Fruit fly (Drosophila melanogaster): ENCODE results near the gene LSm-4.

LSm-4 gene

dm6 chr2L:10428528-10428927 is 23.5 kb upstream of the LSm-4 start, which contains the start of gene CG5188 (continued):
- TF ChIP-seq CG8359 (GFP tag; optimal IDR thresholded peaks at IDR 0.05; ENCODE audit: borderline replicate concordance) (no peak), Camta (GFP tag; optimal IDR thresholded peaks at IDR 0.05) (peak; percentile 2), Drgx (GFP tag; IDR thresholded peaks at IDR 0.05) (peak; percentile 44; the same call in 1 of the 2 replicates), CG15269 (tag; optimal IDR thresholded peaks at IDR 0.05) (peak; percentile 69), CG3281 (GFP tag; optimal IDR thresholded peaks at IDR 0.05) (peak; percentile 40), CG11560 (tag; IDR thresholded peaks at IDR 0.05) (no peak), ro (GFP tag; IDR thresholded peaks at IDR 0.05) (no peak), Hey (tag; optimal IDR thresholded peaks at IDR 0.05) (no peak), CG6272 (GFP tag; IDR thresholded peaks at IDR 0.05) (no peak), Hmx (GFP tag; optimal IDR thresholded peaks at IDR 0.05) (no peak), da (GFP tag; optimal IDR thresholded peaks at IDR 0.05) (no peak), Side (GFP tag; optimal IDR thresholded peaks at IDR 0.05) (no peak), bigmax (GFP tag; optimal IDR thresholded peaks at IDR 0.05) (no peak), dpn (GFP tag; optimal IDR thresholded peaks at IDR 0.05) (peak; percentile 15 to 56), Doc2 (GFP tag; IDR thresholded peaks at IDR 0.05) (no peak), bcd (GFP tag; optimal IDR thresholded peaks at IDR 0.05) (no peak), HmgD (GFP tag; optimal IDR thresholded peaks at IDR 0.05) (no peak), croc (GFP tag; conservative IDR thresholded peaks at IDR 0.05) (no peak), CG12299 (tag; optimal IDR thresholded peaks at IDR 0.05) (no peak), CG12659 (GFP tag; optimal IDR thresholded peaks at IDR 0.05) (peak; percentile 50), CG3163 (GFP tag; optimal IDR thresholded peaks at IDR 0.05) (no peak), CG17328 (GFP tag; IDR thresholded peaks at IDR 0.05) (peak; percentile 68), ken (GFP tag; IDR thresholded peaks at IDR 0.05) (peak; percentile 27; the same call in 1 of the 3 replicates), kah (GFP tag; optimal IDR thresholded peaks at IDR 0.05) (no peak), CG17359 (tag; optimal IDR thresholded peaks at IDR 0.05) (peak; percentile 60), CG33557 (GFP tag; optimal IDR thresholded peaks at IDR 0.05) (no peak), luna (GFP tag; optimal IDR thresholded peaks at IDR 0.05) (no peak), fd64A (GFP tag; optimal IDR thresholded peaks at IDR 0.05) (no peak), CG4360 (GFP tag; IDR thresholded peaks at IDR 0.05) (no peak), sens-2 (GFP tag; IDR thresholded peaks at IDR 0.05) (no peak), CG4424 (GFP tag; optimal IDR thresholded peaks at IDR 0.05) (peak; percentile 19)

dm6 chr2L:10426534-10427048 is 21.6 kb upstream of the LSm-4 start, which contains the start of the genes SmB and KdelR:
TSS of gene SmB (minus strand) at chr2L:10426627.
TSS of gene KdelR (plus strand) at chr2L:10426887.
- TF ChIP-seq phol (tag; optimal IDR thresholded peaks at IDR 0.05) (peak; percentile 83), CG8290 (GFP tag; optimal IDR thresholded peaks at IDR 0.05) (peak; percentile 40), CG8290 (tag; optimal IDR thresholded peaks at IDR 0.05) (peak in 1 of 2 experiments; percentile 53), Gsc (GFP tag; IDR thresholded peaks at IDR 0.05) (no peak), Hmx (GFP tag; optimal IDR thresholded peaks at IDR 0.05) (no peak), zfh1 (GFP tag; IDR thresholded peaks at IDR 0.05) (peak; percentile 6; the same call in 1 of the 3 replicates), C15 (GFP tag; IDR thresholded peaks at IDR 0.05) (no peak), odd (GFP tag; optimal IDR thresholded peaks at IDR 0.05) (no peak), tll (GFP tag; optimal IDR thresholded peaks at IDR 0.05) (no peak), CG9609 (GFP tag; optimal IDR thresholded peaks at IDR 0.05) (no peak), CG18619 (GFP tag; optimal IDR thresholded peaks at IDR 0.05) (no peak), CG17359 (tag; optimal IDR thresholded peaks at IDR 0.05) (no peak), Dp (GFP tag; optimal IDR thresholded peaks at IDR 0.05) (peak; percentile 55), Sox100B (GFP tag; optimal IDR thresholded peaks at IDR 0.05) (peak; percentile 48), nau (GFP tag; optimal IDR thresholded peaks at IDR 0.05) (no peak), MBD-R2 (GFP tag; IDR thresholded peaks at IDR 0.05) (peak; percentile 55), nerfin-1 (tag; optimal IDR thresholded peaks at IDR 0.05) (peak; percentile 40), CG34376 (GFP tag; optimal IDR thresholded peaks at IDR 0.05) (no peak), Dfd (GFP tag; optimal IDR thresholded peaks at IDR 0.05) (no peak), CG32767 (GFP tag; IDR thresholded peaks at IDR 0.05) (no peak), ranshi (GFP tag; IDR thresholded peaks at IDR 0.05) (no peak), CG6683 (GFP tag; optimal IDR thresholded peaks at IDR 0.05) (no peak), CG12769 (tag; optimal IDR thresholded peaks at IDR 0.05) (no peak), gt (GFP tag; IDR thresholded peaks at IDR 0.05) (no peak)

Data from whole organism, embryonic.